Worm (Caenorhabditis elegans): ENCODE measurements around the gene Y46D2A.3.
"Not testable (repeated sequence)": the region's sequence is repeated elsewhere in the genome, so short reads cannot be mapped to it uniquely, and the experiment has no call there.

Gene Y46D2A.3

DNA sequence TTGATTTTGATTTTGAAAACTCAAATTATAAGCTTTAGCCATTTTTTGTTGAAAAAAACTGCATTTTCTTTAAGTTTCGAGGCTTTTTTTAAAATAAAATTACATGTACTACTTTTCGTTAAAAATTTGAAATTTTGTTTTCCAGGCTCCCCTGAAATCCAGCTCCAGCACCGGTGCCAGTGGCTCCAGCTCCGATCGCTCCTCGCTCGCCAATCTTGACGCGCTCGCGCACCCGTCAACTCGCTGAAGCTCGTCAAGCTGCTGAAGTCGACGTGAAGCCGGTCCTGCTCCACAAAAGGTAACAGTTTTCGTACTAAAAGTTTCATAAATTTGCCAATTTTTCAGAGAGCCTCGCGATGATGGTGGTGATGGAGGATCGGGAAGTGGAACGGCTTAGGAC, 13.8 kb upstream of the Y46D2A.3 start:
- TF ChIP-seq unc-62 (GFP tag; optimal IDR thresholded peaks at IDR 0.05), result no peak

DNA sequence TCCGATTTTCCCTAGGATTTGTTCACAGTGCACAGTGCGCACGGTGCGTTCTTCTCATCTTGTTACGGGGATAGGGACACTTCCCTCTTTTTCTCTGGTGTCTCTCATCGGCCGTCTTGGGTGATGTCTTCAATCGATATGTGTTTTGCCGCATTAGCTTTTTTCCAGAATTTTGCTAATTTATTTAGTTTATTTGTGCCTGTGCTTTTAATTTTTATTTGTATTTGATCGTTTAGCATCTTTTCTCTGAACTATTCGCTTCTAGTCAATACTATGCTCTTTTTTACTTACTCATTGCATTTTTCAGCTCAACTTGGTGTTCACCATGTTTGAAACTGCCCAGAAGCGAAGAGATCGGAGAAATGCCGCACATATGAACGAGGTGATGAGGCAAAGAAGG, 13.2 kb upstream of the Y46D2A.3 start, which contains the start of gene F14D2.5:
F14D2.5 (plus strand) TSS at position 301 of the 400 bp plus-strand sequence.
- no peak for TF ChIP-seq unc-62 (GFP tag; optimal IDR thresholded peaks at IDR 0.05)

DNA sequence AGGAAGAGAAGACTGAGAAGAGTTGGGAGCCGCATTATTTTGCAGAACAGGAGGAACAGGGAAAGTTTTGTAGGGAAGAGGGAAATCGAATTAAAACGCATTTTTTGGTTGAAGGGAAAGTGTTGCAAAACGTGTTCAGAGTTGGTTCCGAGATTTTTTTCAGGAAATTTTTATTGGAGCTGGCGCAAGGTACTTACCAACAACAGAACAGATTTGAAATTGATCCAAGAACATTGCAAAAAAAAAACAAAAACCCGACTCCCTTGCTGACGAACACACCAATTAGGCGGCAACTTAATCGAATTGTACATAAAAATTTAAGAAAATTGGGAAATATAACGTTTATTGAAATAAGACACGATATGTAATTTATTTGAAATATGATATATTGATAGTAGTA, 11.6 kb upstream of the Y46D2A.3 start, which contains the start of gene F14D2.7:
F14D2.7 (minus strand) TSS at position 101 of the 400 bp plus-strand sequence.
- no peak for TF ChIP-seq unc-62 (GFP tag; optimal IDR thresholded peaks at IDR 0.05)

DNA sequence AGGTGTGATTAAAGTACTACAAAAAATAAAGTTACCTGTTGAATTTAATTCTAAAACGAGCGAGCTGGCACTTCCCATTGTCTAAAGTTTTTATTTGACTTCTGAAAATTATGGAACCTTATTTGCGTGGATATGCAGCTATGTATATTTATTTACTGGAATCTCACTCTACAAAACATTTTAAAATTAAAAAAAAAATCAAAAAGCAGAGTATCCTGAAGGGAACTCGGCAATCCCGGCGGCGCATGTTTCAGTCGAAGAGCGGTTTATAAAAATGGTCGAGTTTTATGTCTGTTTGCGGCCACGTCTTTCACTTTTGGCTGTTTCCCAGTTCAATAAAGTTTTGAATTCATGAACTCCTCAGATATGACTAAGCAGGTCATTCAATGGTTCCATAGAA, 10.0 kb upstream of the Y46D2A.3 start, which contains the start of gene F14D2.19:
F14D2.19 (minus strand) TSS at position 101 of the 400 bp plus-strand sequence.
- TF ChIP-seq unc-62 (GFP tag; optimal IDR thresholded peaks at IDR 0.05), result no peak

DNA sequence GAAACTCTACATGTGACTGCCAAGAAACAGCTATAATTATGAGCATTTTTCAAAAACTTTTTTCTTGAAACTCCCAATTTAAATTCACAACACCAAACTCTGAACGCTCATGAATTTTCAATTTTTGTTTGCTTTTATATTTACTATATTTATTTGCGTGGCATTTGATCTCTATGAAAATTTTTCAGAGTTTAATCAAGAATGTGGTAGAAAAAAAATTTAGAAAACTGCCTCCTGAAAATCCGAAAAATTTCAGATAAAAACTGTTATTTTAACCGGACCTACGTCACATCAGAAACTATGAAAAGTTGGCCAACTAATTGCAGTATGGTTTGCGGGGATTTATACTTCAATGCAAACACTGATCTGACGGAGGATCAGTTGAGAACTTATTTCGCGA, 5.0 kb upstream of the Y46D2A.3 start, which contains the start of gene irld-27:
irld-27 (plus strand) TSS at position 301 of the 400 bp plus-strand sequence.
- TF ChIP-seq unc-62 (GFP tag; optimal IDR thresholded peaks at IDR 0.05), result no peak

DNA sequence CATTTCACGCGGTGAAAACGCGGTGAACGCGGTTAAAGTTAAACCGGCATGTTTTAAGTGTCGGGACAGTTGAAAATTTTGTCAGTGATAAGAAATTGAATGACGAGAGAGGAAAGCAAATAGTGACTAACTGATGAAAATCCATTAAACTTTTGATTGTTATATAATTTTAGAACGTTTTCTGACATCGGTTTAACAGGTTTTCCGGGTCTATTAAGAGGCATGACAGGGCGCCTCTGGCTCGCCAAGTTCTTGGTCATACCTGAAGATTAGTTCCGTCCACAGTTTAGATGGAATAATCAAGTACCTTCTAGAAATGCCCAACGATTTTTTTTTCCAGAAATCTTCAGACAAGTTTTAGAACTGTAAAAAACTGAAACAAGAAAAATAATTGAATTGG, 3.8 kb downstream of the Y46D2A.3 start, which contains the start of gene Y46D2A.2:
Y46D2A.2 (minus strand) TSS at position 101 of the 400 bp plus-strand sequence.
- no peak for TF ChIP-seq unc-62 (GFP tag; optimal IDR thresholded peaks at IDR 0.05)

DNA sequence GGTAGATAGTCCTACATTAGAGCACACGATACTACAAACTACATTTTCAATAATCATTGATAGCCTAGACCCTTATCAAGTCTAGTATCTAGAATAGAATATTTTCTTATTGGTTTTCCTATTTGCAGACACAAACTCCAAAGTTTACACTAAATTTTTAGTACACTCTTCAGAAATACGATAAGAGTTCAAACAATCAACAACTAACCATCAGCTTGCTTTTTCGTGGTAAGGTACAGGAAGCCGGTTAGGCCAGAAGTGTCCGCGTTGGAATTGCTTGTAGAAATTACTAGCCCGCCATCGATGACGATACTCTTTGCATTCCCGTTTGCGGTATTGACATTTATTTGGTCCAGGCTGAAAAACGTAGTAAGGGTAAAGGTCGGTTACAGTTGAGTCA, 4.7 kb downstream of the Y46D2A.3 start, which contains the start of gene Y46D2A.1:
Y46D2A.1 (plus strand) TSS at position 301 of the 400 bp plus-strand sequence.
- TF ChIP-seq unc-62 (GFP tag; optimal IDR thresholded peaks at IDR 0.05), result no peak

DNA sequence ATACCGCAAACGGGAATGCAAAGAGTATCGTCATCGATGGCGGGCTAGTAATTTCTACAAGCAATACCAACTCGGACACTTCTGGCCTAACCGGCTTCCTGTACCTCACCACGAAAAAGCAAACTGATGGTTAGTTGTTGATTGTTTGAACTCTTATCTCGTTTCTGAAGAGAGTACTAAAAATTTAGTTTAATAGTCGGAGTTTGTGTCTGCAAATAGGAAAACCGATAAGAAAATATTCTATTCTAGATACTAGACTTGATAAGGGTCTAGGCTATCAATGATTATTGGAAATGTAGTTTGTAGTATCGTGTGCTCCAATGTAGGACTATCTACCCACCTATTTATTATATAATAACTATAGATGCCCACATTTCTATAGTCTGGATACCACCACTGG, 8.2 kb downstream of the Y46D2A.3 start:
- TF ChIP-seq unc-62 (GFP tag; optimal IDR thresholded peaks at IDR 0.05), result no peak

DNA sequence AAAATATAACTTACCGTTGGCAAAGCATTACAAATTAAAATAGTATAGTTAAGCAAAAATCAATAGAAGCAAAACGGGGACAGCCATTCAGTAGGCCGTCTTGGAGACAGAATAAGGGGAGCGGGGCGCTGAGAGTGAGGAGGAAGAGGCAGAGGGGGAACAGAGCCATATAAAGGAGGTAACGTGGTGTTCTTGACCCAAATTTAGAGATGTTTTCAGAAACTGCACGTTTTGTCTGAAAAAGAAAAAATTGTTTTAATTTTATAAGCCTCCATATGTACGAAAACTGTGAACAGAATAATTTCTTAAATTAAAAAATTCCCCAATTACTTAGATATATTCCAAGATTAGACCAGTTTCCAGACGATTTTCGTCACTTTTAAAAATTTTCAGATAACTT, 13.6 kb downstream of the Y46D2A.3 start, which contains the start of gene F39E9.6:
F39E9.6 (minus strand) TSS at position 101 of the 400 bp plus-strand sequence.
- TF ChIP-seq unc-62 (GFP tag; optimal IDR thresholded peaks at IDR 0.05), result no peak

DNA sequence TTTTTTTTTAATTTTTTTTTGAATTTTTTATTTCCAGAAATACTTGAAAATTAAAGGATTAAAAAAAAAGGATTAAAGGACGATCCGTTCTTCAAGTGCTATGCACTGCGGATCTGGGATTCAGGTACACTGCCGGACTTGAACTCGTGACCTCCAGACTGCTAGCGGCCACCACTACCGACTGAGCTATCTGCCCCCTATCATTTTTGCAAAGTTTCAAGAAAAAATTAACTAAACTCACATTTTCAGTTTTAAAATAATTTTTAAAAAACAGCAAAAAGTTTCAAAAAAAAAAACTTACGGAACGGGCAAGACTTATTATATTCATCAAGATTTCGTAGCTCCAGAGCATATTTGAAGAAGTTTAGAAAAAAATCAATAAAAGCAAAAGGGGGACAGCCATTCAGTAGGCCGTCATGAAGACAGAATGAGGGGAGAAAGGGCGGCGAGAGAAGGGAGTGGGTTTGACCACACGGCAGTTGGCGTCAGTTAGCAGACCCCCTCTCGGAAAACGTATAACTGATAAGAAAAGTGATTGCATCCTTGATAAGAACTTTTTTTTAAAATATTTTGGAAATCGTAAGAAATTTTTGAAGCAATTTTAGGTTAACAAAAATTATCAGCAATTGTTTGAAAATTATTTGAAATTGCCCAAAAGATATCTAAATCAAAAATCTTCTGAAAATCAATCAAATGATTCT, 15.9 kb downstream of the Y46D2A.3 start:
- no peak for TF ChIP-seq unc-62 (GFP tag; optimal IDR thresholded peaks at IDR 0.05)

DNA sequence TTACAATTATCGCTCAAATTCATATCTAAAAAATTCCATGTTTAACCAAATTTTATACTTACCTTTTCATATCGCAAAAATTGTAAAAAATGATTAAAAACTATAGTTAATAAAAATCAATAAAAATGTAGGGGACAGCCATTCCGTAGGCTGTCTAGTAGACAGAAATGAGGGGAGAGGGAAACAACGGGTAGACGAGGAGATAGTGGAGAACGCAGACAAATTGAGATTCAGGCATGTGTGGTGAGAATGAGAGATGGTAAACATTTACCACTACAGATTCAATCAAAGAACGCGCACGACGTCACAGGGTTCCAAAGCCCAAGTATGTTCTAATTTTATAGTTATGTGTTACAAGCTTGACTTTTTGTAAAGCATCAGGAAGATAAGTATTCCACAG, 23.4 kb downstream of the Y46D2A.3 start:
- TF ChIP-seq unc-62 (GFP tag; optimal IDR thresholded peaks at IDR 0.05), result no peak

DNA sequence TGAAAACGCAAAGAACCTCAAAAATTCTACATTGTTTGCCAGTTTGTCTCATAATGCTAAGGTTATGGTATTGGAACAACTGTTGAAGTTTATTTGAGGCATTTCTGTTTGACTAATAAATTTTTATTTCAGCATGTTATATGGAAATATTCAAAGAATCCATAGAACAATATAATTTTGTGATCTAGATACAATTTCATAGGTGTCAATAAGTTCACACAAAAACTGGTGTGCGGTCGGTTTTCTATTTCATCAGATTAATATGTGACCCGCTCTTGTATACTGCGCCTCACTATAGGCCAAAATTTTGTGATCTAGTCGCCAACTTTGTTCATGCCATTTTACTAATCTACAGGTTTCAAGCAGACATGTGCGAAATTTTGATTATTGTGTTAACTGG, 27.5 kb downstream of the Y46D2A.3 start, which contains the start of gene btb-22:
btb-22 (plus strand) TSS at position 301 of the 400 bp plus-strand sequence.
- no peak for TF ChIP-seq unc-62 (GFP tag; optimal IDR thresholded peaks at IDR 0.05)

DNA sequence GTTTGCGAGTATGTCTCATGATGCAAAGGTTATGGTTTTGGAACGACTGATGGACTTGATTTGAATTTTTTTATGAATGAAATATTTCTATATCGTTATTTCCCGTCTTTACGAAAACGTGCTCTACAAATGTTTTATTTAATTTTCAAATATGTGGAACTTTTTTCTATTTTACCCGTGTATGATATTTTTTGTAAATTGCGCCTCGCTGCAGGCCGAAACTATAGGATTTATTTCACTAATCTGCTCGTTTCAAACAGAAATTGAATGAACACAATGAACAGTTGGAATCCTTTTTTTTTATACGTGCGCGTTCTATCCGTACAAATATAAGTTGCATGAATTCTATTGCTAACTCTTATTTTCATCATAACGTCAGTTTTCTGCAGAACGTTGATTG, 29.1 kb downstream of the Y46D2A.3 start, which contains the start of gene btb-18:
btb-18 (plus strand) TSS at position 301 of the 400 bp plus-strand sequence.
- no peak for TF ChIP-seq unc-62 (GFP tag; optimal IDR thresholded peaks at IDR 0.05)

DNA sequence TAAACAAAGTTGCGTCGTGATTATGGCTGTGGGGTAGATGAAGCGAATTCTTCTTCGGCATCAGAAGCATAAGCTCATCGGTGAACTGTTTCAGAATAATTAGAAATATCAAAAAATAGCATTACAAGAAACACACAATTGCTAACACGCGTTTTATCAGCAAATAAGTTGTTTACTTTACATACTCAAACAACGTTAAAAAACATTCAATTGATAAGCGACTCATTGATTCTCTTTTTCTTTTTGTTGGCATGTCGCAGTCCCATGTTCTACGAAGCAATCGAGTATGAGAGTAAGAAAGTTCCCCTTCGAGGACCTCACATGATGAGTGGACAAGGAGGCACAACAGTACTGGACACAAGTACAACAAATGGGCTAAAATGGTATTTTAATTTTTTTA, 30.4 kb downstream of the Y46D2A.3 start, which contains the start of gene btb-16:
btb-16 (plus strand) TSS at position 240 of the 400 bp plus-strand sequence.
- no peak for TF ChIP-seq unc-62 (GFP tag; optimal IDR thresholded peaks at IDR 0.05)

DNA sequence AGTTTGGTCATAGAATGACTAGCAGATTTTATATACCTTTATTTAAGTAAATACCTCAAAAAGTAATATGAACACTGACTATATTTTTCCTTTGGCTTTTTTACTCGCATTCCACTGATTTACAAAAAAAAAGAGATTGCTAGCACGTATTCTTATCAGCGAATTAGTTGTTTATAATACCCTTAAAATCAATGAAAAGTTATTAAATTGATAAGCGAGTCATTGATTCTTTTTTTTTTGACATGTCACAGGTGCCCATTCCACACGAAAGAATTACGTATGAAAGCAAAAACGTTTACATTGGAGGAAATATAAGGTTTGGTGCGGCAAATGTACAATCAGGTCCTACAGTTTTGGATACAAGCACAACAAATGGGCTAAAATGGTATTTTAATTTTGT, 31.8 kb downstream of the Y46D2A.3 start, which contains the start of gene btb-17:
btb-17 (plus strand) TSS at position 213 of the 400 bp plus-strand sequence.
- TF ChIP-seq unc-62 (GFP tag; optimal IDR thresholded peaks at IDR 0.05), result no peak

DNA sequence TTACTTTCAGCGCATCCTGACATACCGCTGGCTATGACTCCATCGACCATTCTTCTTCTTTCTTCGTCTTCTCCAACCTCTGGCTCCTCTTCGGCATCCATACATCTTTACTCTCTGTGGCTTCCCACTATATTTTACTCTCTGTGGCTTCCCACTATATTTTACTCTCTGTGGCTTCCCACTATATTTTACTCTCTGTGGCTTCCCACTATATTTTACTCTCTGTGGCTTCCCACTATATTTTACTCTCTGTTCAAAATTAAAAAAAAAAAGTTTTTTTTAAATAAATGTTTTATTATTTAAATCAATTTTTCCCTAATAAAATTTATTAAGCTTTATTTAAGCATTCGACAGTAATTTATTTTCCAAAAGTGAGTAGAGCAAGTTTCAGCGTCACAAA, 36.5 kb downstream of the Y46D2A.3 start, which contains the start of gene F39E9.14:
F39E9.14 (minus strand) TSS at position 101 of the 400 bp plus-strand sequence.
- not testable (repeated sequence) for TF ChIP-seq unc-62 (GFP tag; optimal IDR thresholded peaks at IDR 0.05)

DNA sequence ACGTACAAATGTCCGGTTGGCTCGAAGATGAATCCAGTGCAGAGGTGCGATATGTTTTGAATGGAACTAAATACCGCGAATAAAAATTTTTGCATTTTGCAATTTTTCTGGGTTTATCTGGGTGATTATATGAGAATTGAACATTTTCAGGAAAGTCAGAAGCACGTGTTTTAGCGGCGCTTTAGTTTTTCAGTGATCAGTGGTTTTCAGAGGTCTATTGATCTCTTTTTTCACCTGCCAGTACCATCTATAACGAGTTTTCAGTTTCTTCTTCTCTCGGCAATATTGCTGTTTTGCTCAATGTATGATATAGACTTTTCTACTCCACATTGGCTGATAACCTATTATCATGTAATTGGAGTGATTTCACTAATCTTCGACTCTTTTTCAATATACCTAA, 39.9 kb downstream of the Y46D2A.3 start, which contains the start of gene sri-63:
sri-63 (plus strand) TSS at position 301 of the 400 bp plus-strand sequence.
- TF ChIP-seq unc-62 (GFP tag; optimal IDR thresholded peaks at IDR 0.05), result no peak
